Worm (Caenorhabditis elegans) whole organism, late embryonic: ENCODE data around the gene eat-4.

Experiments used
- C08G9.2 ChIP-seq: sonication (generic microtip); optimal IDR thresholded peaks from 2 replicates; lab custom pipeline; 2016; ENCODE audit warnings: mild to moderate bottlenecking, missing genetic modification characterization, moderate library complexity, missing compliant biosample characterization
- C38D4.7 ChIP-seq: fragments of 200-800 bp; sonication (Bioruptor generic); optimal IDR thresholded peaks from 2 replicates; lab custom pipeline; 2018; ENCODE audit warnings: mild to moderate bottlenecking, missing genetic modification characterization, moderate library complexity, missing compliant biosample characterization
- F13H6.1 ChIP-seq: sonication (generic microtip); optimal IDR thresholded peaks from 2 replicates; lab custom pipeline; 2016; ENCODE audit warnings: missing genetic modification characterization, missing compliant biosample characterization
- Y22D7AL.16 ChIP-seq: sonication (generic microtip); optimal IDR thresholded peaks from 2 replicates; lab custom pipeline; 2016; ENCODE audit warnings: missing genetic modification characterization, missing compliant biosample characterization
- ahr-1 ChIP-seq: sonication (generic microtip); optimal IDR thresholded peaks from 2 replicates; lab custom pipeline; 2016; ENCODE audit warnings: missing genetic modification characterization, missing compliant biosample characterization
- ama-1 ChIP-seq: fragments of 150-350 bp; optimal IDR thresholded peaks from 2 replicates; lab custom pipeline; 2014
- ceh-19 ChIP-seq: fragments of 200-800 bp; sonication (Bioruptor generic); optimal IDR thresholded peaks from 2 replicates; lab custom pipeline; 2018; ENCODE audit warnings: mild to moderate bottlenecking, missing genetic modification characterization, missing compliant biosample characterization
- ceh-24 ChIP-seq: sonication (generic microtip); optimal IDR thresholded peaks from 2 replicates; lab custom pipeline; 2016; ENCODE audit warnings: mild to moderate bottlenecking, missing genetic modification characterization, missing compliant biosample characterization
- ceh-30 ChIP-seq: fragments of 150-350 bp; optimal IDR thresholded peaks from 2 replicates; lab custom pipeline; 2014; ENCODE audit warnings: missing biosample characterization, missing genetic modification characterization
- ceh-34 ChIP-seq: sonication (generic microtip); optimal IDR thresholded peaks from 2 replicates; lab custom pipeline; 2016; ENCODE audit warnings: mild to moderate bottlenecking, missing genetic modification characterization, missing compliant biosample characterization
- ceh-45 ChIP-seq: fragments of 200-800 bp; sonication (Bioruptor generic); IDR thresholded peaks from 2 replicates; pipeline ENCODE4 v1.3.6; 2022; ENCODE audit warnings: missing genetic modification reagents, missing genetic modification characterization, missing compliant biosample characterization
- ceh-6 ChIP-seq: fragments of 200-800 bp; sonication (Bioruptor generic); optimal IDR thresholded peaks from 2 replicates; lab custom pipeline; 2018; ENCODE audit warnings: mild to moderate bottlenecking, missing genetic modification characterization, missing compliant biosample characterization
- ceh-9 ChIP-seq: sonication (generic microtip); optimal IDR thresholded peaks from 2 replicates; lab custom pipeline; 2016; ENCODE audit warnings: mild to moderate bottlenecking, missing genetic modification characterization, inconsistent platforms, missing compliant biosample characterization
- che-1 ChIP-seq: sonication (generic microtip); optimal IDR thresholded peaks from 2 replicates; lab custom pipeline; 2016; ENCODE audit warnings: mild to moderate bottlenecking, missing genetic modification characterization, missing compliant biosample characterization
- dmd-4 ChIP-seq: sonication (generic microtip); optimal IDR thresholded peaks from 2 replicates; lab custom pipeline; 2016; ENCODE audit warnings: borderline replicate concordance, missing genetic modification characterization, missing compliant biosample characterization
- dve-1 ChIP-seq: sonication (generic microtip); optimal IDR thresholded peaks from 2 replicates; lab custom pipeline; 2017; ENCODE audit warnings: antibody characterized with exemption, mild to moderate bottlenecking, missing genetic modification characterization, missing compliant biosample characterization
- elt-4 ChIP-seq: sonication (generic microtip); optimal IDR thresholded peaks from 2 replicates; lab custom pipeline; 2016; ENCODE audit warnings: missing genetic modification characterization, missing compliant biosample characterization
- ets-4 ChIP-seq: sonication (generic microtip); optimal IDR thresholded peaks from 2 replicates; lab custom pipeline; 2016; ENCODE audit warnings: missing genetic modification characterization, missing compliant biosample characterization
- eyg-1 ChIP-seq: sonication (generic microtip); optimal IDR thresholded peaks from 2 replicates; lab custom pipeline; 2016; ENCODE audit warnings: missing genotype, missing genetic modification characterization, missing compliant biosample characterization
- fkh-6 ChIP-seq: sonication (generic microtip); optimal IDR thresholded peaks from 2 replicates; lab custom pipeline; 2016; ENCODE audit warnings: missing genetic modification characterization, missing compliant biosample characterization
- hlh-13 ChIP-seq: fragments of 200-800 bp; sonication (Bioruptor generic); optimal IDR thresholded peaks from 2 replicates; lab custom pipeline; 2018; ENCODE audit warnings: mild to moderate bottlenecking, missing genetic modification characterization, missing compliant biosample characterization
- hlh-30 ChIP-seq: sonication (generic microtip); optimal IDR thresholded peaks from 2 replicates; lab custom pipeline; 2017; ENCODE audit warnings: antibody characterized with exemption, missing genetic modification characterization, missing compliant biosample characterization; ENCODE audit not compliant: insufficient read depth
- hlh-6 ChIP-seq: sonication (generic microtip); optimal IDR thresholded peaks from 2 replicates; lab custom pipeline; 2016; ENCODE audit warnings: missing genotype, missing genetic modification characterization, missing compliant biosample characterization
- hlh-8 ChIP-seq: sonication (generic microtip); optimal IDR thresholded peaks from 2 replicates; lab custom pipeline; 2016; ENCODE audit warnings: missing genotype, missing genetic modification characterization, missing compliant biosample characterization
- lim-6 ChIP-seq: sonication (generic microtip); optimal IDR thresholded peaks from 2 replicates; lab custom pipeline; 2016; ENCODE audit warnings: missing genetic modification characterization, missing compliant biosample characterization
- lin-11 ChIP-seq: fragments of 200-800 bp; sonication (Bioruptor generic); optimal IDR thresholded peaks from 2 replicates; lab custom pipeline; 2018; ENCODE audit warnings: mild to moderate bottlenecking, missing genetic modification characterization, missing compliant biosample characterization
- nhr-11 ChIP-seq: fragments of 150-350 bp; optimal IDR thresholded peaks from 2 replicates; lab custom pipeline; 2014; ENCODE audit warnings: missing biosample characterization, missing genetic modification characterization
- nhr-232 ChIP-seq: sonication (generic microtip); optimal IDR thresholded peaks from 2 replicates; lab custom pipeline; 2016; ENCODE audit warnings: missing genetic modification characterization, missing compliant biosample characterization
- pag-3 ChIP-seq: sonication (generic microtip); optimal IDR thresholded peaks from 2 replicates; lab custom pipeline; 2016; ENCODE audit warnings: missing compliant biosample characterization, missing genetic modification characterization, borderline replicate concordance
- pat-9 ChIP-seq: fragments of 200-800 bp; sonication (Bioruptor generic); optimal IDR thresholded peaks from 2 replicates; lab custom pipeline; 2018; ENCODE audit warnings: mild to moderate bottlenecking, missing genetic modification characterization, moderate library complexity, missing compliant biosample characterization
- pax-1 ChIP-seq: fragments of 150-350 bp; optimal IDR thresholded peaks from 2 replicates; lab custom pipeline; 2014; ENCODE audit warnings: missing biosample characterization, missing genetic modification characterization
- pha-2 ChIP-seq: sonication (generic microtip); optimal IDR thresholded peaks from 2 replicates; lab custom pipeline; 2017; ENCODE audit warnings: mild to moderate bottlenecking, missing genetic modification characterization, missing compliant biosample characterization
- pha-4 ChIP-seq: fragments of 150-350 bp; optimal IDR thresholded peaks from 2 replicates; lab custom pipeline; 2018; ENCODE audit warnings: missing biosample characterization, missing genetic modification reagents, missing genetic modification characterization
- pqm-1 ChIP-seq: sonication (generic microtip); optimal IDR thresholded peaks from 2 replicates; lab custom pipeline; 2016; ENCODE audit warnings: missing genetic modification characterization, missing compliant biosample characterization
- pros-1 ChIP-seq: fragments of 150-350 bp; optimal IDR thresholded peaks from 2 replicates; lab custom pipeline; 2014; ENCODE audit warnings: missing biosample characterization, missing genetic modification reagents, missing genetic modification characterization
- ref-2 ChIP-seq: sonication (generic microtip); optimal IDR thresholded peaks from 2 replicates; lab custom pipeline; 2016; ENCODE audit warnings: missing genetic modification characterization, missing compliant biosample characterization
- rnt-1 ChIP-seq: sonication (generic microtip); optimal IDR thresholded peaks from 2 replicates; lab custom pipeline; 2016; ENCODE audit warnings: missing genetic modification characterization, missing compliant biosample characterization
- sdc-2 ChIP-seq: sonication (generic microtip); optimal IDR thresholded peaks from 2 replicates; lab custom pipeline; 2016; ENCODE audit warnings: missing genotype, missing genetic modification characterization, missing compliant biosample characterization
- sox-4 ChIP-seq: sonication (generic microtip); optimal IDR thresholded peaks from 2 replicates; lab custom pipeline; 2017; ENCODE audit warnings: mild to moderate bottlenecking, missing genetic modification characterization, inconsistent platforms, missing compliant biosample characterization
- syd-9 ChIP-seq: sonication (generic microtip); optimal IDR thresholded peaks from 2 replicates; lab custom pipeline; 2016; ENCODE audit warnings: mild to moderate bottlenecking, missing genetic modification characterization, moderate library complexity, missing compliant biosample characterization
- tbx-2 ChIP-seq: sonication (generic microtip); optimal IDR thresholded peaks from 2 replicates; lab custom pipeline; 2016; ENCODE audit warnings: missing genetic modification characterization, missing compliant biosample characterization
- tbx-7 ChIP-seq: sonication (generic microtip); optimal IDR thresholded peaks from 2 replicates; lab custom pipeline; 2016; ENCODE audit warnings: missing genotype, missing genetic modification characterization, missing compliant biosample characterization
- ttx-3 ChIP-seq: sonication (generic microtip); optimal IDR thresholded peaks from 2 replicates; lab custom pipeline; 2016; ENCODE audit warnings: missing genetic modification reagents, missing genetic modification characterization, missing compliant biosample characterization
- unc-3 ChIP-seq, 2 experiments: fragments of 200-800 bp in 1 of 2; sonication (Bioruptor generic) in 1 of 2; sonication (generic microtip) in 1 of 2; conservative IDR thresholded peaks in 1 of 2; optimal IDR thresholded peaks in 1 of 2; 2 replicates each; pipeline versions ENCODE4 v1.3.6 to Lab custom; 2016 to 2022; ENCODE audit warnings: missing compliant biosample characterization in 2 of 2, missing genetic modification characterization in 2 of 2, missing genetic modification reagents in 1 of 2
- unc-55 ChIP-seq: sonication (generic microtip); optimal IDR thresholded peaks from 2 replicates; lab custom pipeline; 2017; ENCODE audit warnings: missing biosample characterization, missing genetic modification reagents, missing genetic modification characterization
- unc-86 ChIP-seq: sonication (generic microtip); optimal IDR thresholded peaks from 2 replicates; lab custom pipeline; 2016; ENCODE audit warnings: missing genetic modification characterization, missing compliant biosample characterization
- zip-5 ChIP-seq: sonication (generic microtip); optimal IDR thresholded peaks from 2 replicates; lab custom pipeline; 2016; ENCODE audit warnings: missing genetic modification characterization, missing compliant biosample characterization
- ztf-16 ChIP-seq: sonication (generic microtip); optimal IDR thresholded peaks from 2 replicates; lab custom pipeline; 2017; ENCODE audit warnings: missing genetic modification characterization, missing compliant biosample characterization

Gene eat-4

DNA sequence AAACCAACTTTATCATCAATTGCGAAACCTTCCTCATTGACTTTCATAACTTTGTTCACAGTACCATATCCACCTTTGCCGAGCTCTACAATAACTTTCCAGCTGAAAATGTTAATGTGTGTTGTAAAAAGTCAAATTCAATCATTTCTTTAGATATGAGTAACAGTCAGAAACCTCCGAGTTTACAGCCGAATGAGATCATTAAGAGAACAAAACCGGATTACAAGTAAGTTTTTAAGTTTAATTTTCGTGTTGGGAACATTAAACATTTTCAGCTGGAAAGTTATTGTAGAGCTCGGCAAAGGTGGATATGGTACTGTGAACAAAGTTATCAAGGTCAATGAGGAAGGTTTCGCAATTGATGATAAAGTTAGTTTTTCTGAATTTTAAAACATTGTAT, 35.5 kb upstream of the eat-4 start, which contains the start of gene ZK507.1:
ZK507.1 (minus strand) TSS at position 101 of the 400 bp plus-strand sequence.
- no peak for TF ChIP-seq eyg-1
- no peak for TF ChIP-seq sox-4 (tag; lab: Kevin White, UChicago)
- no peak for TF ChIP-seq sdc-2 (tag; lab: Kevin White, UChicago)
- no peak for TF ChIP-seq dve-1
- TF ChIP-seq ceh-19 (GFP tag; lab: Kevin White, UChicago), result no peak
- no peak for TF ChIP-seq zip-5 (tag; lab: Kevin White, UChicago)
- TF ChIP-seq pat-9, result no peak
- TF ChIP-seq elt-4 (tag; lab: Kevin White, UChicago), result no peak
- TF ChIP-seq dmd-4, result no peak
- no peak for TF ChIP-seq pqm-1 (tag; lab: Kevin White, UChicago)
- no peak for TF ChIP-seq ceh-6 (GFP tag; lab: Kevin White, UChicago)
- TF ChIP-seq pag-3, result no peak
- TF ChIP-seq nhr-232, result no peak
- TF ChIP-seq hlh-6 (tag; lab: Kevin White, UChicago), result no peak
- no peak for TF ChIP-seq tbx-2
- no peak for TF ChIP-seq che-1 (tag; lab: Kevin White, UChicago)

DNA sequence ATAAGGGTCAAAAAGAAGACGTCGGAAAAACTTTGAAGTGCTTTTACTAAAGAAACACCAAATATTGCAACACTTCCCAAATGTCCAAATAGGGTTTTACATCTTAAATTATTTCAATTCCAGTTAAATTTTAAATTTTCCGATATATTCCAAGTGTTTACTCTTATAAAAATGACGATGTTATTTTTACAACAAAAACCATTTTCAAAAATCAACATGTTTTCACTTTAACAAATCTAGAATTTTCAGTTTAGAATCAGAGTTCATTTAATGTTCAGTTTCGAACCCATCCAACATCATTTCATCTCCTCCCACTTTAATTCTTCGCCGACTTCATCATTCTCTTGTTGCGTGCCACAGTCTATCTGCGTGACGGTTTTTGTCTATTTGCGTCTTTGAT, 33.0 kb upstream of the eat-4 start, which contains the start of gene dos-1:
dos-1 (plus strand) TSS at position 301 of the 400 bp plus-strand sequence.
- TF ChIP-seq pha-2 (no peak), C08G9.2 (no peak), pha-4 (tag; lab: Kevin White, UChicago) (no peak), F13H6.1 (tag; lab: Kevin White, UChicago) (no peak), rnt-1 (tag; lab: Kevin White, UChicago) (no peak), ceh-9 (tag; lab: Kevin White, UChicago) (no peak), ceh-30 (tag; lab: Kevin White, UChicago) (no peak), ref-2 (tag; lab: Kevin White, UChicago) (no peak), ama-1 (lab: Kevin White, UChicago) (no peak), lin-11 (tag; lab: Kevin White, UChicago) (no peak), ceh-34 (tag; lab: Kevin White, UChicago) (no peak), hlh-30 (tag; lab: Kevin White, UChicago) (no peak), pros-1 (no peak), unc-3 (GFP tag; conservative IDR thresholded peaks at IDR 0.05; lab: Robert Waterston, UW) (no peak), unc-3 (tag; optimal IDR thresholded peaks at IDR 0.05; lab: Kevin White, UChicago) (no peak), ceh-24 (tag; lab: Kevin White, UChicago) (no peak), unc-55 (GFP tag; lab: Kevin White, UChicago) (no peak), ceh-6 (GFP tag; lab: Kevin White, UChicago) (no peak), sdc-2 (tag; lab: Kevin White, UChicago) (no peak), tbx-7 (tag; lab: Kevin White, UChicago) (no peak), syd-9 (no peak)

DNA sequence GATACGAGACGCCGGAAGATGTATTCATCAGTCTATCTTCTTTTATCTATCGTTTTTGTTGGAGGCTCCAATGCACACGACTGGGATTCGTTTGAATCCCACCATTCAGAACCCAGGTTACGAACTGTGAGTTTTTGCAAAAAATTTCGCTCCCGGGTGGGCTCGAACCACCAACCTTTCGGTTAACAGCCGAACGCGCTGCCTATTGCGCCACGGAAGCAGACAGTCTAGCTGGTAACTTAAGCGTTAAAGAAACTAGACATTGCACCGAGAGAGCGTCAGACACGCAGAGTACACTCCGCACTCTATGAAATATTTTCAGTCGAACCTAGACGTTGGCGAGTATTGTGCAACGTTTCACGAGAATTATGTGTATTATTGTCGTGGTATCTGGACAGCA, 32.6 kb upstream of the eat-4 start:
- peak; percentile 40 for TF ChIP-seq C38D4.7
- TF ChIP-seq C08G9.2, result peak; percentile 51
- TF ChIP-seq ceh-45 (GFP tag; lab: Robert Waterston, UW), result peak; percentile 63; the same call in 1 of the 2 replicates
- no peak for TF ChIP-seq hlh-30 (tag; lab: Kevin White, UChicago)
- TF ChIP-seq hlh-13, result peak; percentile 14
- TF ChIP-seq syd-9, result no peak
- TF ChIP-seq ceh-9 (tag; lab: Kevin White, UChicago), result no peak
- TF ChIP-seq nhr-11 (tag; lab: Kevin White, UChicago), result no peak
- TF ChIP-seq ztf-16 (tag; lab: Kevin White, UChicago), result peak; percentile 26
- TF ChIP-seq pqm-1 (tag; lab: Kevin White, UChicago), result no peak
- TF ChIP-seq hlh-8 (tag; lab: Kevin White, UChicago), result no peak
- no peak for TF ChIP-seq lim-6
- TF ChIP-seq eyg-1, result no peak
- TF ChIP-seq che-1 (tag; lab: Kevin White, UChicago), result peak; percentile 55
- peak; percentile 14 for TF ChIP-seq ahr-1 (tag; lab: Kevin White, UChicago)
- no peak for TF ChIP-seq pax-1
- TF ChIP-seq pat-9, result peak; percentile 58
- TF ChIP-seq sox-4 (tag; lab: Kevin White, UChicago), result peak; percentile 62
- TF ChIP-seq fkh-6 (tag; lab: Kevin White, UChicago), result peak; percentile 37
- peak; percentile 35 for TF ChIP-seq Y22D7AL.16 (tag; lab: Kevin White, UChicago)
- peak; percentile 40 for TF ChIP-seq pha-2
- TF ChIP-seq dmd-4, result peak; percentile 42
- peak; percentile 23 for TF ChIP-seq unc-86 (tag; lab: Kevin White, UChicago)
- TF ChIP-seq tbx-2, result peak; percentile 64
- TF ChIP-seq ttx-3 (tag; lab: Kevin White, UChicago), result peak; percentile 14
- peak; percentile 19 for TF ChIP-seq dve-1
- TF ChIP-seq nhr-232, result peak; percentile 42
- no peak for TF ChIP-seq ets-4
- no peak for TF ChIP-seq tbx-7 (tag; lab: Kevin White, UChicago)
